Fruit fly (Drosophila melanogaster) Kc167 (cell line): Measurements from ENCODE around the gene CG13698.

Experiments
- Myc ChIP-seq: fragments of >200 bp; optimal IDR thresholded peaks from 2 replicates; lab custom pipeline; 2017; ENCODE audit warnings: missing external identifiers
- Sin3A ChIP-seq: fragments of >200 bp; optimal IDR thresholded peaks from 2 replicates; lab custom pipeline; 2018; ENCODE audit warnings: missing external identifiers
- h ChIP-seq: fragments of >200 bp; optimal IDR thresholded peaks from 3 replicates; lab custom pipeline; 2018; ENCODE audit warnings: missing external identifiers
- insv ChIP-seq: fragments of >200 bp; optimal IDR thresholded peaks from 3 replicates; lab custom pipeline; 2018; ENCODE audit warnings: missing external identifiers
- psq ChIP-seq: fragments of >200 bp; optimal IDR thresholded peaks from 2 replicates; lab custom pipeline; 2017; ENCODE audit warnings: missing external identifiers
- ttk ChIP-seq: sonication (Bioruptor generic); optimal IDR thresholded peaks from 2 replicates; lab custom pipeline; 2017; ENCODE audit warnings: missing external identifiers

The CG13698 gene

dm6 chr3L:18086754-18087685 is 18.9 kb downstream of the CG13698 start, which contains the start of gene CG34253:
Gene CG34253, minus strand, starts transcription at chr3L:18087320.
- TF ChIP-seq psq (lab: Kevin White, UChicago): no peak
- no peak for TF ChIP-seq h (lab: Kevin White, UChicago)
- no peak for TF ChIP-seq Sin3A (lab: Kevin White, UChicago)
- no peak for TF ChIP-seq Myc (lab: Kevin White, UChicago)
- no peak for TF ChIP-seq insv (lab: Kevin White, UChicago)
- no peak for TF ChIP-seq ttk

dm6 chr3L:18083994-18084393 is 22.0 kb downstream of the CG13698 start:
- TF ChIP-seq h (lab: Kevin White, UChicago) (no peak), insv (lab: Kevin White, UChicago) (no peak), Sin3A (lab: Kevin White, UChicago) (no peak), Myc (lab: Kevin White, UChicago) (no peak), psq (lab: Kevin White, UChicago) (no peak), ttk (no peak)

- TF ChIP-seq Sin3A (lab: Kevin White, UChicago): no peak
These were observed 22.5 kb downstream of the CG13698 start for dm6 chr3L:18083402-18083801.

dm6 chr3L:18081957-18082356 is 24.0 kb downstream of the CG13698 start:
- no peak for TF ChIP-seq Sin3A (lab: Kevin White, UChicago)
- TF ChIP-seq h (lab: Kevin White, UChicago): no peak
- TF ChIP-seq Myc (lab: Kevin White, UChicago): no peak
- no peak for TF ChIP-seq insv (lab: Kevin White, UChicago)
- TF ChIP-seq ttk: no peak
- TF ChIP-seq psq (lab: Kevin White, UChicago): no peak

- TF ChIP-seq insv (lab: Kevin White, UChicago): no peak
These were observed 24.5 kb downstream of the CG13698 start for dm6 chr3L:18081494-18081893.

- TF ChIP-seq Myc (lab: Kevin White, UChicago) (no peak), insv (lab: Kevin White, UChicago) (no peak), psq (lab: Kevin White, UChicago) (no peak), Sin3A (lab: Kevin White, UChicago) (no peak), ttk (no peak), h (lab: Kevin White, UChicago) (no peak)
These were observed 26.1 kb downstream of the CG13698 start for dm6 chr3L:18079610-18080497.

- TF ChIP-seq h (lab: Kevin White, UChicago) (no peak), Sin3A (lab: Kevin White, UChicago) (no peak), Myc (lab: Kevin White, UChicago) (no peak), insv (lab: Kevin White, UChicago) (no peak), psq (lab: Kevin White, UChicago) (no peak), ttk (no peak)
These were observed 26.8 kb downstream of the CG13698 start for dm6 chr3L:18079123-18079522.

dm6 chr3L:18078614-18079013 is 27.3 kb downstream of the CG13698 start:
- TF ChIP-seq Myc (lab: Kevin White, UChicago) (no peak), psq (lab: Kevin White, UChicago) (no peak), ttk (no peak), h (lab: Kevin White, UChicago) (no peak)

dm6 chr3L:18077649-18078417 is 28.1 kb downstream of the CG13698 start:
- TF ChIP-seq Sin3A (lab: Kevin White, UChicago) (no peak), psq (lab: Kevin White, UChicago) (no peak), ttk (no peak), h (lab: Kevin White, UChicago) (no peak), Myc (lab: Kevin White, UChicago) (no peak), insv (lab: Kevin White, UChicago) (no peak)

dm6 chr3L:18076649-18077048 is 29.3 kb downstream of the CG13698 start:
- TF ChIP-seq insv (lab: Kevin White, UChicago) (no peak), Sin3A (lab: Kevin White, UChicago) (no peak), Myc (lab: Kevin White, UChicago) (no peak), ttk (no peak), psq (lab: Kevin White, UChicago) (no peak), h (lab: Kevin White, UChicago) (no peak)

- TF ChIP-seq insv (lab: Kevin White, UChicago) (no peak), ttk (no peak), psq (lab: Kevin White, UChicago) (no peak), Myc (lab: Kevin White, UChicago) (no peak), h (lab: Kevin White, UChicago) (no peak), Sin3A (lab: Kevin White, UChicago) (no peak)
These were observed 30.1 kb downstream of the CG13698 start for dm6 chr3L:18075853-18076252.
